Fruit fly (Drosophila melanogaster) whole organism, adult: ENCODE data around the gene CG1785.

Source experiments
- Crg-1 ChIP-seq: fragments of 200-800 bp; sonication (Bioruptor generic); optimal IDR thresholded peaks from 2 replicates; lab custom pipeline; 2016; ENCODE audit warnings: missing biosample characterization, missing genetic modification characterization
- Hr96 ChIP-seq: fragments of 200-800 bp; sonication (Bioruptor generic); optimal IDR thresholded peaks from 2 replicates; lab custom pipeline; 2016; ENCODE audit warnings: missing biosample characterization, missing genetic modification characterization
- Mnt ChIP-seq: fragments of 200-800 bp; sonication (Bioruptor generic); optimal IDR thresholded peaks from 2 replicates; lab custom pipeline; 2016; ENCODE audit warnings: missing biosample characterization, mild to moderate bottlenecking, missing genetic modification characterization
- cic ChIP-seq: fragments of 200-800 bp; sonication (Bioruptor generic); optimal IDR thresholded peaks from 2 replicates; lab custom pipeline; 2017; ENCODE audit warnings: missing biosample characterization, mild to moderate bottlenecking, missing genetic modification characterization, moderate library complexity
- ovo ChIP-seq: fragments of 200-800 bp; sonication (Bioruptor generic); optimal IDR thresholded peaks from 2 replicates; lab custom pipeline; 2016; ENCODE audit warnings: missing biosample characterization, missing genetic modification characterization

- no peak for TF ChIP-seq Mnt (GFP tag; lab: Kevin White, UChicago)
- no peak for TF ChIP-seq cic
- TF ChIP-seq Crg-1 = no peak
- TF ChIP-seq Hr96 (GFP tag; lab: Kevin White, UChicago) = no peak
- no peak for TF ChIP-seq ovo
Measured at dm6 chrX:8732379-8732778, 17.6 kb downstream of the CG1785 start.
